Fruit fly (Drosophila melanogaster) whole organism, wandering third instar larva: ENCODE measurements around the gene CG17549.

Experiments used
- Abd-B ChIP-seq: fragments of >200 bp; optimal IDR thresholded peaks from 2 replicates; lab custom pipeline; 2017; ENCODE audit warnings: missing biosample characterization, missing genetic modification characterization
- CG32264 ChIP-seq: fragments of 200-800 bp; sonication (Bioruptor generic); optimal IDR thresholded peaks from 2 replicates; lab custom pipeline; 2016; ENCODE audit warnings: missing biosample characterization, missing genetic modification characterization
- CrebA ChIP-seq: fragments of 200-800 bp; sonication (Bioruptor generic); optimal IDR thresholded peaks from 2 replicates; lab custom pipeline; 2016; ENCODE audit warnings: missing biosample characterization, mild to moderate bottlenecking, missing genetic modification characterization, borderline replicate concordance
- Dfd ChIP-seq: fragments of >200 bp; optimal IDR thresholded peaks from 2 replicates; lab custom pipeline; 2017; ENCODE audit warnings: missing biosample characterization, missing genetic modification characterization
- Dif ChIP-seq: fragments of 200-275, 200-300 bp; sonication (Bioruptor generic); optimal IDR thresholded peaks from 2 replicates; lab custom pipeline; 2018; ENCODE audit warnings: missing biosample characterization, missing genetic modification characterization; ENCODE audit not compliant: partially characterized antibody
- HLH106 ChIP-seq: fragments of 200-800 bp; optimal IDR thresholded peaks from 3 replicates; lab custom pipeline; 2019; ENCODE audit warnings: missing biosample characterization, mild to moderate bottlenecking, missing genetic modification characterization, moderate library complexity
- Hnf4 ChIP-seq: fragments of 200-800 bp; sonication (Bioruptor generic); optimal IDR thresholded peaks from 2 replicates; lab custom pipeline; 2016; ENCODE audit warnings: missing biosample characterization, mild to moderate bottlenecking, missing genetic modification characterization
- Hr83 ChIP-seq: fragments of 200-300 bp; sonication (Bioruptor generic); optimal IDR thresholded peaks from 2 replicates; lab custom pipeline; 2016; ENCODE audit warnings: missing biosample characterization, mild to moderate bottlenecking, missing genetic modification characterization, moderate library complexity; ENCODE audit not compliant: poor library complexity, severe bottlenecking
- Jra ChIP-seq: sonication (Bioruptor generic); optimal IDR thresholded peaks from 2 replicates; lab custom pipeline; 2016; ENCODE audit warnings: missing biosample characterization, missing genetic modification characterization
- Mio ChIP-seq: sonication (Bioruptor generic); optimal IDR thresholded peaks from 2 replicates; lab custom pipeline; 2016; ENCODE audit warnings: missing biosample characterization, missing genetic modification characterization
- N ChIP-seq: fragments of >200 bp; optimal IDR thresholded peaks from 2 replicates; lab custom pipeline; 2018; ENCODE audit warnings: missing biosample characterization, missing external identifiers, missing genetic modification characterization
- Rel ChIP-seq, 2 experiments: fragments of 200-800 bp; sonication (Bioruptor generic) in 1 of 2; optimal IDR thresholded peaks; 2 replicates in 1 of 2; 3 replicates in 1 of 2; lab custom pipeline; 2016 to 2019; ENCODE audit warnings: mild to moderate bottlenecking in 2 of 2, missing biosample characterization in 2 of 2, missing genetic modification characterization in 2 of 2, moderate library complexity in 1 of 2
- Vsx2 ChIP-seq: fragments of 200-300, 225-300 bp; sonication (Bioruptor generic); optimal IDR thresholded peaks from 2 replicates; lab custom pipeline; 2018; ENCODE audit warnings: missing biosample characterization, missing genetic modification characterization; ENCODE audit not compliant: partially characterized antibody
- dl ChIP-seq, 2 experiments: fragments of 175-275, 200-275 bp in 1 of 2; fragments of 200-275 bp in 1 of 2; sonication (Bioruptor generic); optimal IDR thresholded peaks; lab custom pipeline; 2018; ENCODE audit warnings: mild to moderate bottlenecking in 2 of 2, missing biosample characterization in 2 of 2, missing genetic modification characterization in 2 of 2, moderate library complexity in 2 of 2; ENCODE audit not compliant: partially characterized antibody in 2 of 2, insufficient read depth in 1 of 2
- ey ChIP-seq: fragments of 200-800 bp; sonication (Bioruptor generic); optimal IDR thresholded peaks from 2 replicates; lab custom pipeline; 2016; ENCODE audit warnings: missing biosample characterization, missing genetic modification characterization
- foxo ChIP-seq, 2 experiments: fragments of 200-800 bp; sonication (Bioruptor generic); optimal IDR thresholded peaks; 2 replicates in 1 of 2; 3 replicates in 1 of 2; lab custom pipeline; 2016 to 2017; ENCODE audit warnings: missing biosample characterization in 2 of 2, missing genetic modification characterization in 2 of 2
- fru ChIP-seq: fragments of 200-800 bp; sonication (Bioruptor generic); optimal IDR thresholded peaks from 3 replicates; lab custom pipeline; 2016; ENCODE audit warnings: missing biosample characterization, mild to moderate bottlenecking, missing genetic modification characterization
- h ChIP-seq: fragments of 200-800 bp; sonication (Bioruptor generic); optimal IDR thresholded peaks from 3 replicates; lab custom pipeline; 2016; ENCODE audit warnings: missing biosample characterization, mild to moderate bottlenecking, missing genetic modification characterization
- jim ChIP-seq: fragments of 175-275, 200-325 bp; sonication (Bioruptor generic); optimal IDR thresholded peaks from 2 replicates; lab custom pipeline; 2016; ENCODE audit warnings: missing biosample characterization, mild to moderate bottlenecking, missing genetic modification characterization
- pan ChIP-seq: fragments of >200 bp; optimal IDR thresholded peaks from 2 replicates; lab custom pipeline; 2017
- rgr ChIP-seq: fragments of 200-800 bp; sonication (Bioruptor generic); optimal IDR thresholded peaks from 3 replicates; lab custom pipeline; 2016; ENCODE audit warnings: missing biosample characterization, mild to moderate bottlenecking, missing genetic modification characterization
- sage ChIP-seq: fragments of 200-800 bp; sonication (Bioruptor generic); optimal IDR thresholded peaks from 2 replicates; lab custom pipeline; 2016; ENCODE audit warnings: missing biosample characterization, mild to moderate bottlenecking, missing genetic modification characterization
- sv ChIP-seq: fragments of 200-800 bp; sonication (Bioruptor generic); optimal IDR thresholded peaks from 3 replicates; lab custom pipeline; 2016; ENCODE audit warnings: missing biosample characterization, missing genetic modification characterization
- usp ChIP-seq: fragments of >200 bp; optimal IDR thresholded peaks from 2 replicates; lab custom pipeline; 2017; ENCODE audit warnings: missing biosample characterization, missing genetic modification characterization
- woc ChIP-seq: sonication (Bioruptor generic); optimal IDR thresholded peaks from 2 replicates; lab custom pipeline; 2016; ENCODE audit warnings: missing biosample characterization, mild to moderate bottlenecking, missing genetic modification characterization

CG17549 gene

DNA sequence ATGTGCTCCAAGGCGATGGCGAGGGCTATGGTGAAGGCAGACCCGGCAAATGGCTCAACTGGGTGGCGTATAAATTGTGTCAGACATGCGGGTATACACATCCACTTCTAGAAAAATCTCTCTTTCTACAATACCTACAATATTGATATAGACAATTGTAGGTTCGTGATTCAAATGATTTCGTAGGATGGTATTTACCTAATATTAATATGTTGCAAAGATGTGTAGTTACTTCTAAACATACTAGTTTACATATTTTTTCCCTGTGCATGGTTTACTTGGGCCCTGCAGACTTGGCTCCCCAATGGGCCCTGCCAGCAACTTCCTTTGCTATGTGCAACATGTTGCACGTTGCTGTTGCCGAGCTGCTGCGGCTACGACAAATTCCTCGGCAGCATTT lies 47.9 kb downstream of the CG17549 start:
- TF ChIP-seq ey (peak; percentile 12), pan (no peak), Dfd (no peak), rgr (GFP tag; lab: Kevin White, UChicago) (peak; percentile 1), h (GFP tag; lab: Kevin White, UChicago) (peak; percentile 9), HLH106 (peak; percentile 16), Hr83 (no peak), usp (GFP tag; lab: Kevin White, UChicago) (no peak), Hnf4 (GFP tag; lab: Kevin White, UChicago) (peak; percentile 1), foxo (GFP tag; optimal IDR thresholded peaks at IDR 0.05; lab: Kevin White, UChicago) (peak in 1 of 2 experiments; percentile 10), Abd-B (GFP tag; lab: Kevin White, UChicago) (no peak), fru (GFP tag; lab: Kevin White, UChicago) (peak; percentile 20), woc (GFP tag; lab: Kevin White, UChicago) (no peak), Rel (GFP tag; optimal IDR thresholded peaks at IDR 0.05; lab: Kevin White, UChicago) (no peak), Rel (tag; optimal IDR thresholded peaks at IDR 0.05; lab: Kevin White, UChicago) (no peak), Dif (no peak), CG32264 (GFP tag; lab: Kevin White, UChicago) (no peak)

- TF ChIP-seq Dfd (no peak), sage (GFP tag; lab: Kevin White, UChicago) (no peak)
Observed at dm6 chr2L:19341074-19341806, 48.6 kb downstream of the CG17549 start.

DNA sequence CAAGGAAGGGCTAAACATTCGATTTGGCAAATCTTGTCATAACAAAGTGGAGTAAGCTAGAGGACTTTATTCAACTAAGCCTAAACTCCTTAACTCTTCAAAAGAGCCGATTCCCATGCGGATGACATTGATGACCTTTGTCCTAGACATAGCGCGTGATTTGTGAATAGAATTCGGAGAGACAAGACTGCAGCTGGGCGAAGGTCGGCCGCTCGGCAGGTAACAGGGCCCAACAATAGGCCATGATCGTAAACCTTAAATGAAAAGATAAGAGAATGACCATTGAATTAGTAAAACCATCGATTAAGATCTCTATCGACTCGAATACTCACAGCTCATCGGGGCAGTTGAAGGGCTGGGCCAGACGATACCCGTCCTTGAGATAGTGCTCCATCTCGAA lies 50.9 kb downstream of the CG17549 start:
- TF ChIP-seq CrebA = no peak

dm6 chr2L:19337971-19338732 lies 51.7 kb downstream of the CG17549 start:
- TF ChIP-seq Jra (GFP tag; lab: Kevin White, UChicago) = no peak
- no peak for TF ChIP-seq sage (GFP tag; lab: Kevin White, UChicago)
- TF ChIP-seq usp (GFP tag; lab: Kevin White, UChicago) = no peak
- no peak for TF ChIP-seq Vsx2
- no peak for TF ChIP-seq dl (GFP tag; optimal IDR thresholded peaks at IDR 0.05; lab: Kevin White, UChicago; ENCODE audit: insufficient read depth in 1 of 2, partially characterized antibody in 2 of 2)
- TF ChIP-seq Rel (GFP tag; optimal IDR thresholded peaks at IDR 0.05; lab: Kevin White, UChicago) = no peak
- no peak for TF ChIP-seq Rel (tag; optimal IDR thresholded peaks at IDR 0.05; lab: Kevin White, UChicago)
- TF ChIP-seq sv (GFP tag; lab: Kevin White, UChicago) = no peak
- TF ChIP-seq woc (GFP tag; lab: Kevin White, UChicago) = no peak
- TF ChIP-seq Hnf4 (GFP tag; lab: Kevin White, UChicago) = no peak
- TF ChIP-seq jim (GFP tag; lab: Kevin White, UChicago) = no peak
- no peak for TF ChIP-seq N (GFP tag; lab: Kevin White, UChicago)
- no peak for TF ChIP-seq h (GFP tag; lab: Kevin White, UChicago)
- no peak for TF ChIP-seq ey
- no peak for TF ChIP-seq Mio (GFP tag; lab: Kevin White, UChicago)
